Fruit fly (Drosophila melanogaster): ENCODE data around the gene Gr8a.

The Gr8a gene

dm6 chrX:9196362-9196761 is 30.6 kb upstream of the Gr8a start, which contains the start of gene CG12118 (continued):
- peak; percentile 15 for TF ChIP-seq CHES-1-like (GFP tag; optimal IDR thresholded peaks at IDR 0.05)
- TF ChIP-seq CG18011 (GFP tag; optimal IDR thresholded peaks at IDR 0.05) = peak; percentile 62
- no peak for TF ChIP-seq CG10565 (GFP tag; optimal IDR thresholded peaks at IDR 0.05)
- peak; percentile 49 for TF ChIP-seq pzg (GFP tag; optimal IDR thresholded peaks at IDR 0.05)
- peak; percentile 51 for TF ChIP-seq Nf-YC (tag; optimal IDR thresholded peaks at IDR 0.05)
- TF ChIP-seq Lpt (GFP tag; optimal IDR thresholded peaks at IDR 0.05) = no peak
- TF ChIP-seq ab (GFP tag; optimal IDR thresholded peaks at IDR 0.05) = no peak
- peak; percentile 78 for TF ChIP-seq CG7556 (GFP tag; optimal IDR thresholded peaks at IDR 0.05)
- no peak for TF ChIP-seq sima (GFP tag; optimal IDR thresholded peaks at IDR 0.05)
- TF ChIP-seq PHDP (tag; optimal IDR thresholded peaks at IDR 0.05) = peak; percentile 77
- TF ChIP-seq Oaz (GFP tag; IDR thresholded peaks at IDR 0.05) = peak; percentile 48; the same call in 1 of the 2 replicates
- TF ChIP-seq CG18476 (GFP tag; optimal IDR thresholded peaks at IDR 0.05) = peak; percentile 73
- peak; percentile 82 for TF ChIP-seq CG10654 (GFP tag; optimal IDR thresholded peaks at IDR 0.05)
- TF ChIP-seq CG9727 (GFP tag; optimal IDR thresholded peaks at IDR 0.05) = peak; percentile 84
- peak; percentile 89 for TF ChIP-seq nerfin-2 (GFP tag; IDR thresholded peaks at IDR 0.05; ENCODE audit: partially characterized antibody)
- TF ChIP-seq abd-A (tag; optimal IDR thresholded peaks at IDR 0.05) = no peak
- TF ChIP-seq CG9817 (tag; optimal IDR thresholded peaks at IDR 0.05) = peak; percentile 74
- peak; percentile 75 for TF ChIP-seq Ada2b (GFP tag; IDR thresholded peaks at IDR 0.05)
- TF ChIP-seq pfk (GFP tag; optimal IDR thresholded peaks at IDR 0.05) = no peak
- peak; percentile 52 for TF ChIP-seq CG4617 (GFP tag; optimal IDR thresholded peaks at IDR 0.05; ENCODE audit: borderline replicate concordance)
- 0 out of 3 replicates have a peak, but pooled peaks have one; percentile 22 for TF ChIP-seq CG6175 (GFP tag; IDR thresholded peaks at IDR 0.05)
- peak; percentile 68; the same call in 1 of the 2 replicates for TF ChIP-seq CG32767 (GFP tag; IDR thresholded peaks at IDR 0.05)
- peak; percentile 73; the same call in 2 of the 3 replicates for TF ChIP-seq otp (GFP tag; IDR thresholded peaks at IDR 0.05)
- TF ChIP-seq CG7839 (tag; optimal IDR thresholded peaks at IDR 0.05) = peak; percentile 76
- TF ChIP-seq Med (GFP tag) = peak; percentile 61
- peak; percentile 22 for TF ChIP-seq CG7928 (GFP tag; optimal IDR thresholded peaks at IDR 0.05)
- peak; percentile 81 for TF ChIP-seq unpg (GFP tag; optimal IDR thresholded peaks at IDR 0.05)
- TF ChIP-seq seq (GFP tag; IDR thresholded peaks at IDR 0.05) = peak; percentile 73
- peak; percentile 81 for TF ChIP-seq CG12942 (GFP tag; optimal IDR thresholded peaks at IDR 0.05)
- TF ChIP-seq lov (optimal IDR thresholded peaks at IDR 0.05) = no peak
- peak; percentile 84 for TF ChIP-seq lov (GFP tag; IDR thresholded peaks at IDR 0.05)
- no peak for TF ChIP-seq dati (GFP tag; IDR thresholded peaks at IDR 0.05)
- TF ChIP-seq CG13775 (GFP tag; optimal IDR thresholded peaks at IDR 0.05) = peak; percentile 80
- peak; percentile 87 for TF ChIP-seq H2.0 (GFP tag; IDR thresholded peaks at IDR 0.05)
- TF ChIP-seq CG2889 (GFP tag; IDR thresholded peaks at IDR 0.05) = peak; percentile 84
- peak; percentile 62 for TF ChIP-seq Adf1 (GFP tag; IDR thresholded peaks at IDR 0.05)
- peak; percentile 82 for TF ChIP-seq CG32532 (GFP tag; IDR thresholded peaks at IDR 0.05)
- TF ChIP-seq sens-2 (GFP tag; IDR thresholded peaks at IDR 0.05) = 0 out of 2 replicates have a peak, but pooled peaks have one; percentile 46
- no peak for TF ChIP-seq gce (GFP tag; IDR thresholded peaks at IDR 0.05)
- TF ChIP-seq sr (GFP tag; IDR thresholded peaks at IDR 0.05) = no peak
- TF ChIP-seq CG17802 (tag; optimal IDR thresholded peaks at IDR 0.05) = peak; percentile 25
- TF ChIP-seq maf-S (GFP tag; optimal IDR thresholded peaks at IDR 0.05) = peak; percentile 32
- peak; percentile 53 for TF ChIP-seq Nf-YB (GFP tag; optimal IDR thresholded peaks at IDR 0.05)
- peak; percentile 59 for TF ChIP-seq CG3065 (GFP tag; optimal IDR thresholded peaks at IDR 0.05)
- TF ChIP-seq ind (GFP tag; optimal IDR thresholded peaks at IDR 0.05) = peak; percentile 80
- no peak for TF ChIP-seq cad (GFP tag; optimal IDR thresholded peaks at IDR 0.05)
- TF ChIP-seq CG1792 (GFP tag; optimal IDR thresholded peaks at IDR 0.05) = no peak
- TF ChIP-seq bab2 (GFP tag; optimal IDR thresholded peaks at IDR 0.05) = peak; percentile 40
- peak; percentile 36 for TF ChIP-seq BtbVII (GFP tag; optimal IDR thresholded peaks at IDR 0.05)
- peak; percentile 78 for TF ChIP-seq HLH3B (GFP tag; IDR thresholded peaks at IDR 0.05)
- TF ChIP-seq CG10979 (tag; optimal IDR thresholded peaks at IDR 0.05) = peak; percentile 72
- TF ChIP-seq aop (GFP tag; IDR thresholded peaks at IDR 0.05) = no peak

Data from whole organism, embryonic.